Fruit fly (Drosophila melanogaster) whole organism, wandering third instar larva: Measurements from ENCODE around the gene CG1789.

ENCODE experiments used
- Mio ChIP-seq: sonication (Bioruptor generic); optimal IDR thresholded peaks from 2 replicates; lab custom pipeline; 2016; ENCODE audit warnings: missing biosample characterization, missing genetic modification characterization
- br ChIP-seq: fragments of 200-800 bp; sonication (Bioruptor generic); optimal IDR thresholded peaks from 2 replicates; lab custom pipeline; 2016; ENCODE audit warnings: missing biosample characterization, missing genetic modification characterization

dm6 chrX:8721501-8721900 lies 1.2 kb downstream of the CG1789 start:
- TF ChIP-seq br (GFP tag; lab: Kevin White, UChicago) (no peak), Mio (GFP tag; lab: Kevin White, UChicago) (no peak)
